Fruit fly (Drosophila melanogaster) whole organism, embryonic: ENCODE data around the gene CG13384.

Experiments used
- Ada2b ChIP-seq: fragments of 200-800 bp; sonication (Bioruptor generic); IDR thresholded peaks from 2 replicates; pipeline ENCODE4 v1.3.6; 2022; ENCODE audit warnings: missing biosample characterization, missing genetic modification characterization
- BtbVII ChIP-seq: fragments of 200-800 bp; sonication (Bioruptor generic); optimal IDR thresholded peaks from 3 replicates; lab custom pipeline; 2017; ENCODE audit warnings: missing biosample characterization, mild to moderate bottlenecking, missing genetic modification characterization
- CG10543 ChIP-seq: fragments of 200-800 bp; sonication (Bioruptor generic); optimal IDR thresholded peaks from 3 replicates; lab custom pipeline; 2017; ENCODE audit warnings: missing biosample characterization, mild to moderate bottlenecking, missing genetic modification characterization, moderate library complexity
- CG10565 ChIP-seq: fragments of 200-800 bp; sonication (Bioruptor generic); optimal IDR thresholded peaks from 3 replicates; lab custom pipeline; 2016; ENCODE audit warnings: missing biosample characterization, mild to moderate bottlenecking, missing genetic modification characterization
- CG11560 ChIP-seq: fragments of 200-800 bp; sonication (Bioruptor generic); IDR thresholded peaks from 3 replicates; pipeline ENCODE4 v1.3.6; 2022; ENCODE audit warnings: missing biosample characterization, missing genetic modification characterization
- CG13296 ChIP-seq: fragments of 200-800 bp; sonication (Bioruptor generic); optimal IDR thresholded peaks from 3 replicates; lab custom pipeline; 2018; ENCODE audit warnings: missing biosample characterization, mild to moderate bottlenecking, missing genetic modification characterization
- CG14667 ChIP-seq: fragments of 200-800 bp; sonication (Bioruptor generic); IDR thresholded peaks from 2 replicates; pipeline ENCODE4 v1.3.6; 2022; ENCODE audit warnings: missing biosample characterization, missing genetic modification characterization
- CG14965 ChIP-seq: fragments of 200-800 bp; sonication (Bioruptor generic); optimal IDR thresholded peaks from 2 replicates; lab custom pipeline; 2016; ENCODE audit warnings: missing biosample characterization, missing genetic modification characterization, borderline replicate concordance
- CG17829 ChIP-seq: fragments of 200-800 bp; optimal IDR thresholded peaks from 2 replicates; lab custom pipeline; 2019; ENCODE audit warnings: missing biosample characterization, mild to moderate bottlenecking, missing genetic modification characterization, moderate library complexity
- CG2889 ChIP-seq: fragments of 200-800 bp; sonication (Bioruptor generic); IDR thresholded peaks from 3 replicates; pipeline ENCODE4 v1.3.6; 2022; ENCODE audit warnings: missing biosample characterization, missing genetic modification characterization
- CG3838 ChIP-seq: fragments of 200-800 bp; sonication (Bioruptor generic); optimal IDR thresholded peaks from 3 replicates; lab custom pipeline; 2016; ENCODE audit warnings: missing biosample characterization, missing genetic modification characterization
- CG3995 ChIP-seq: fragments of 200-800 bp; sonication (Bioruptor generic); optimal IDR thresholded peaks from 3 replicates; lab custom pipeline; 2016; ENCODE audit warnings: missing biosample characterization, missing genetic modification characterization
- CG4820 ChIP-seq: fragments of 200-800 bp; sonication (Bioruptor generic); optimal IDR thresholded peaks from 3 replicates; lab custom pipeline; 2016; ENCODE audit warnings: missing biosample characterization, missing genetic modification characterization
- CG5180 ChIP-seq: fragments of 200-800 bp; sonication (Bioruptor generic); optimal IDR thresholded peaks from 3 replicates; lab custom pipeline; 2017; ENCODE audit warnings: missing biosample characterization, missing genetic modification characterization, mild to moderate bottlenecking, moderate library complexity, missing genetic modification reagents
- CG5245 ChIP-seq: fragments of 200-800 bp; sonication (Bioruptor generic); optimal IDR thresholded peaks from 3 replicates; lab custom pipeline; 2016; ENCODE audit warnings: missing biosample characterization, missing genetic modification characterization
- CG6254 ChIP-seq: fragments of 200-800 bp; sonication (Bioruptor generic); optimal IDR thresholded peaks from 3 replicates; lab custom pipeline; 2017; ENCODE audit warnings: mild to moderate bottlenecking, missing biosample characterization, missing genetic modification reagents, missing genetic modification characterization
- CG7372 ChIP-seq: fragments of 200-800 bp; sonication (Bioruptor generic); IDR thresholded peaks from 2 replicates; pipeline ENCODE4 v1.3.6; 2022; ENCODE audit warnings: missing biosample characterization, missing genetic modification characterization
- CG7928 ChIP-seq: fragments of 200-800 bp; sonication (Bioruptor generic); optimal IDR thresholded peaks from 2 replicates; lab custom pipeline; 2017; ENCODE audit warnings: missing biosample characterization, mild to moderate bottlenecking, missing genetic modification characterization
- CG8765 ChIP-seq: fragments of 200-800 bp; sonication (Bioruptor generic); IDR thresholded peaks from 2 replicates; pipeline ENCODE4 v1.3.6; 2022; ENCODE audit warnings: missing biosample characterization, missing genetic modification characterization
- CTCF ChIP-seq: fragments of 200-800 bp; sonication (Bioruptor generic); optimal IDR thresholded peaks from 2 replicates; lab custom pipeline; 2017; ENCODE audit warnings: missing biosample characterization, mild to moderate bottlenecking, missing genetic modification characterization, moderate library complexity
- Doc2 ChIP-seq: fragments of 200-800 bp; sonication (Bioruptor generic); IDR thresholded peaks from 2 replicates; pipeline ENCODE4 v1.3.6; 2022; ENCODE audit warnings: missing biosample characterization, missing genetic modification characterization
- E2f1 ChIP-seq: fragments of 200-800 bp; sonication (Bioruptor generic); IDR thresholded peaks from 2 replicates; pipeline ENCODE4 v1.3.6; 2022; ENCODE audit warnings: missing biosample characterization, missing genetic modification characterization
- Ets97D ChIP-seq: fragments of 200-800 bp; sonication (Bioruptor generic); optimal IDR thresholded peaks from 3 replicates; lab custom pipeline; 2016; ENCODE audit warnings: missing biosample characterization, missing genetic modification characterization
- Fer1 ChIP-seq: fragments of 200-800 bp; sonication (Bioruptor generic); optimal IDR thresholded peaks from 2 replicates; lab custom pipeline; 2017; ENCODE audit warnings: missing biosample characterization, mild to moderate bottlenecking, missing genetic modification characterization
- H15 ChIP-seq: fragments of 200-800 bp; sonication (Bioruptor generic); IDR thresholded peaks from 3 replicates; pipeline ENCODE4 v1.3.6; 2022; ENCODE audit warnings: missing biosample characterization, missing genetic modification characterization
- Kr ChIP-seq: fragments of 200-800 bp; sonication (Bioruptor generic); optimal IDR thresholded peaks from 2 replicates; lab custom pipeline; 2017; ENCODE audit warnings: missing biosample characterization, mild to moderate bottlenecking, missing genetic modification characterization
- MTF-1 ChIP-seq: fragments of 200-800 bp; sonication (Bioruptor generic); optimal IDR thresholded peaks from 2 replicates; lab custom pipeline; 2018; ENCODE audit warnings: missing biosample characterization, mild to moderate bottlenecking, missing genetic modification characterization, borderline replicate concordance
- Poxn ChIP-seq: fragments of 200-800 bp; sonication (Bioruptor generic); IDR thresholded peaks from 2 replicates; pipeline ENCODE4 v1.3.6; 2022; ENCODE audit warnings: missing biosample characterization, missing genetic modification characterization
- Tbp ChIP-seq: fragments of >200 bp; optimal IDR thresholded peaks from 2 replicates; lab custom pipeline; 2018; ENCODE audit warnings: missing biosample characterization, missing genetic modification characterization
- caup ChIP-seq: fragments of 200-800 bp; sonication (Bioruptor generic); optimal IDR thresholded peaks from 3 replicates; lab custom pipeline; 2017; ENCODE audit warnings: missing biosample characterization, mild to moderate bottlenecking, missing genetic modification characterization, moderate library complexity; ENCODE audit not compliant: severe bottlenecking
- corto ChIP-seq: fragments of 200-800 bp; sonication (Bioruptor generic); optimal IDR thresholded peaks from 2 replicates; lab custom pipeline; 2016; ENCODE audit warnings: missing biosample characterization, mild to moderate bottlenecking, missing genetic modification characterization, moderate library complexity
- cwo ChIP-seq: fragments of 200-800 bp; sonication (Bioruptor generic); optimal IDR thresholded peaks from 3 replicates; lab custom pipeline; 2017; ENCODE audit warnings: missing biosample characterization, missing genetic modification characterization, mild to moderate bottlenecking, moderate library complexity, missing genetic modification reagents
- da ChIP-seq: fragments of 200-800 bp; sonication (Bioruptor generic); optimal IDR thresholded peaks from 2 replicates; lab custom pipeline; 2016; ENCODE audit warnings: missing biosample characterization, missing genetic modification characterization
- en ChIP-seq: fragments of 200-800 bp; sonication (Bioruptor generic); optimal IDR thresholded peaks from 2 replicates; lab custom pipeline; 2016; ENCODE audit warnings: missing biosample characterization, missing genetic modification characterization
- esg ChIP-seq: fragments of 200-800 bp; sonication (Bioruptor generic); conservative IDR thresholded peaks from 2 replicates; pipeline ENCODE4 v1.3.6; 2022; ENCODE audit warnings: missing biosample characterization, missing genetic modification characterization
- fd3F ChIP-seq: fragments of 200-800 bp; sonication (Bioruptor generic); optimal IDR thresholded peaks from 2 replicates; lab custom pipeline; 2018; ENCODE audit warnings: missing biosample characterization, mild to moderate bottlenecking, missing genetic modification characterization, moderate library complexity
- fu2 ChIP-seq: fragments of 200-800 bp; sonication (Bioruptor generic); optimal IDR thresholded peaks from 2 replicates; lab custom pipeline; 2016; ENCODE audit warnings: missing biosample characterization, missing genetic modification characterization
- gem ChIP-seq: fragments of 200-800 bp; sonication (Bioruptor generic); optimal IDR thresholded peaks from 2 replicates; lab custom pipeline; 2019; ENCODE audit warnings: missing biosample characterization, mild to moderate bottlenecking, missing genetic modification characterization, moderate library complexity
- gsb ChIP-seq: fragments of 200-800 bp; sonication (Bioruptor generic); IDR thresholded peaks from 2 replicates; pipeline ENCODE4 v1.3.6; 2022; ENCODE audit warnings: missing biosample characterization, missing genetic modification characterization
- h ChIP-seq: fragments of >200 bp; optimal IDR thresholded peaks from 2 replicates; lab custom pipeline; 2017
- her ChIP-seq: fragments of 200-800 bp; sonication (Bioruptor generic); optimal IDR thresholded peaks from 2 replicates; lab custom pipeline; 2016; ENCODE audit warnings: missing biosample characterization, missing genetic modification characterization
- jing ChIP-seq: fragments of 200-800 bp; sonication (Bioruptor generic); optimal IDR thresholded peaks from 2 replicates; lab custom pipeline; 2018; ENCODE audit warnings: missing biosample characterization, mild to moderate bottlenecking, missing genetic modification characterization
- kni ChIP-seq: fragments of 200-800 bp; sonication (Bioruptor generic); optimal IDR thresholded peaks from 3 replicates; lab custom pipeline; 2017; ENCODE audit warnings: mild to moderate bottlenecking, missing biosample characterization, missing genetic modification reagents, missing genetic modification characterization
- mirr ChIP-seq: fragments of 200-800 bp; sonication (Bioruptor generic); optimal IDR thresholded peaks from 3 replicates; lab custom pipeline; 2018; ENCODE audit warnings: missing biosample characterization, mild to moderate bottlenecking, missing genetic modification characterization
- mld ChIP-seq: fragments of 200-800 bp; sonication (Bioruptor generic); IDR thresholded peaks from 3 replicates; pipeline ENCODE4 v1.3.6; 2022; ENCODE audit warnings: missing biosample characterization, missing genetic modification characterization; ENCODE audit not compliant: partially characterized antibody
- pros ChIP-seq: fragments of 200-800 bp; sonication (Bioruptor generic); optimal IDR thresholded peaks from 3 replicates; lab custom pipeline; 2019; ENCODE audit warnings: missing biosample characterization, mild to moderate bottlenecking, missing genetic modification characterization, moderate library complexity
- sug ChIP-seq: fragments of 200-800 bp; optimal IDR thresholded peaks from 2 replicates; lab custom pipeline; 2019; ENCODE audit warnings: missing biosample characterization, mild to moderate bottlenecking, missing genetic modification characterization, moderate library complexity
- toy ChIP-seq: fragments of 200-800 bp; sonication (Bioruptor generic); IDR thresholded peaks from 2 replicates; pipeline ENCODE4 v1.3.6; 2022; ENCODE audit warnings: missing biosample characterization, missing genetic modification characterization
- unpg ChIP-seq: fragments of 200-800 bp; sonication (Bioruptor generic); optimal IDR thresholded peaks from 3 replicates; lab custom pipeline; 2018; ENCODE audit warnings: missing biosample characterization, mild to moderate bottlenecking, missing genetic modification characterization, moderate library complexity
- vfl ChIP-seq: fragments of 200-800 bp; sonication (Bioruptor generic); optimal IDR thresholded peaks from 2 replicates; lab custom pipeline; 2016; ENCODE audit warnings: missing biosample characterization, missing genetic modification characterization
- vvl ChIP-seq: fragments of 200-800 bp; sonication (Bioruptor generic); IDR thresholded peaks from 2 replicates; pipeline ENCODE4 v1.3.6; 2022; ENCODE audit warnings: missing biosample characterization, missing genetic modification characterization
- wdn ChIP-seq: fragments of 200-800 bp; sonication (Bioruptor generic); IDR thresholded peaks from 2 replicates; pipeline ENCODE4 v1.3.6; 2022; ENCODE audit warnings: missing biosample characterization, missing genetic modification characterization

Gene CG13384

dm6 chr2L:8382646-8383045 lies 1.6 kb upstream of the CG13384 start, which contains the start of the genes CG13392 and Rcd4 (continued):
- TF ChIP-seq CG3995 (GFP tag; lab: Kevin White, UChicago) (peak; percentile 66), toy (GFP tag; lab: Robert Waterston, UW) (no peak), mld (GFP tag; lab: Robert Waterston, UW) (peak; percentile 13; the same call in 1 of the 3 replicates), her (GFP tag; lab: Kevin White, UChicago) (peak; percentile 81), pros (no peak), fd3F (GFP tag; lab: Kevin White, UChicago) (peak; percentile 16), Fer1 (GFP tag; lab: Kevin White, UChicago) (peak; percentile 75), esg (GFP tag; lab: Robert Waterston, UW) (0 out of 2 replicates have a peak, but pooled peaks have one; percentile 6), CTCF (peak; percentile 11), gem (tag; lab: Kevin White, UChicago) (peak; percentile 7), MTF-1 (GFP tag; lab: Kevin White, UChicago) (peak; percentile 13), E2f1 (GFP tag; lab: Robert Waterston, UW) (peak; percentile 33; the same call in 1 of the 2 replicates), CG5245 (GFP tag; lab: Kevin White, UChicago) (peak; percentile 40), CG2889 (GFP tag; lab: Robert Waterston, UW) (no peak), CG17829 (tag; lab: Kevin White, UChicago) (peak; percentile 70), CG8765 (0 out of 2 replicates have a peak, but pooled peaks have one; percentile 30), unpg (GFP tag; lab: Kevin White, UChicago) (peak; percentile 49), sug (tag; lab: Kevin White, UChicago) (peak; percentile 52), en (GFP tag; lab: Kevin White, UChicago) (peak; percentile 7), H15 (GFP tag; lab: Robert Waterston, UW) (peak; percentile 56; the same call in 1 of the 3 replicates), CG5180 (GFP tag; lab: Kevin White, UChicago) (no peak), fu2 (GFP tag; lab: Kevin White, UChicago) (peak; percentile 74), gsb (GFP tag; lab: Robert Waterston, UW) (0 out of 2 replicates have a peak, but pooled peaks have one; percentile 13), CG10543 (GFP tag; lab: Kevin White, UChicago) (peak; percentile 61), Kr (GFP tag; lab: Kevin White, UChicago) (no peak), Ets97D (GFP tag; lab: Kevin White, UChicago) (peak; percentile 81), vvl (GFP tag; lab: Robert Waterston, UW) (peak; percentile 87), CG10565 (GFP tag; lab: Kevin White, UChicago) (no peak), mirr (peak; percentile 65), Ada2b (GFP tag; lab: Robert Waterston, UW) (peak; percentile 38), CG14965 (GFP tag; lab: Kevin White, UChicago) (no peak), CG3838 (GFP tag; lab: Kevin White, UChicago) (no peak), Poxn (GFP tag; lab: Robert Waterston, UW) (no peak), CG7372 (GFP tag; lab: Robert Waterston, UW) (0 out of 2 replicates have a peak, but pooled peaks have one; percentile 12), corto (peak; percentile 38), cwo (GFP tag; lab: Kevin White, UChicago) (no peak), vfl (GFP tag; lab: Kevin White, UChicago) (peak; percentile 68), wdn (peak; percentile 51; the same call in 1 of the 2 replicates), CG14667 (GFP tag; lab: Robert Waterston, UW) (no peak), da (GFP tag; lab: Kevin White, UChicago) (peak; percentile 23), h (no peak), CG13296 (GFP tag; lab: Kevin White, UChicago) (peak; percentile 41), jing (GFP tag; lab: Kevin White, UChicago) (no peak), CG6254 (peak; percentile 24), CG11560 (tag; lab: Robert Waterston, UW) (no peak), CG7928 (GFP tag; lab: Kevin White, UChicago) (peak; percentile 25), BtbVII (GFP tag; lab: Kevin White, UChicago) (no peak), kni (GFP tag; lab: Kevin White, UChicago) (peak; percentile 64), caup (peak; percentile 78), CG4820 (GFP tag; lab: Kevin White, UChicago) (peak; percentile 46), Tbp (GFP tag; lab: Kevin White, UChicago) (no peak), Doc2 (GFP tag; lab: Robert Waterston, UW) (no peak)
